Fruit fly (Drosophila melanogaster) whole organism, prepupa: ENCODE measurements around the gene Gycbeta100B.

Experiments used
- Eip75B ChIP-seq: fragments of 200-800 bp; sonication (Bioruptor generic); optimal IDR thresholded peaks from 3 replicates; lab custom pipeline; 2016; ENCODE audit warnings: missing biosample characterization, missing genetic modification characterization
- acj6 ChIP-seq: fragments of 200-800 bp; sonication (Bioruptor generic); optimal IDR thresholded peaks from 3 replicates; lab custom pipeline; 2016; ENCODE audit warnings: missing biosample characterization, missing genetic modification characterization
- fd59A ChIP-seq: fragments of 200-800 bp; sonication (Bioruptor generic); optimal IDR thresholded peaks from 2 replicates; lab custom pipeline; 2017; ENCODE audit warnings: missing biosample characterization, mild to moderate bottlenecking, missing genetic modification characterization, missing genetic modification reagents

DNA sequence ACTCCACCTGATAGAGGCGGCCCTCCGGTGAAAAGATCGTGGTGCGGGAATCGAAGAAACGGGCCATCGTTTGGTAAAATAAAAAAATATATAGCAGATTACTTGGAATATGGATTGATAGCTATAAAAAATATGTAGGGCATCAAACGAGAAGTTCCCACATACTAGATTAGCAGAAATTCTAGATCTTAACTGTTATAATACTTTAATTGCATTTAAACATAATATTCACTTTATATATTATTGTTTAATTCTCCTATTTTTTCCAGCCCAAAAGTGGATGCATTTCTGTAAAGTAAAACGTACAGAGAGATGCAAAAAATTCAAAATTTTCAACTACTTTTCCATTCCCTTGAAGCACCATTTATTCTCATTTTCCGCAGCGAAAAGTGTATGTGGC, 10.9 kb upstream of the Gycbeta100B start, which contains the start of gene Prosalpha3T:
- TF ChIP-seq acj6 (no peak), fd59A (GFP tag; lab: Kevin White, UChicago) (no peak), Eip75B (GFP tag; lab: Kevin White, UChicago) (no peak)
